Fruit fly (Drosophila melanogaster) whole organism, embryonic: Measurements from ENCODE around the gene CG5937.
A peak's percentile ranks its signal among the peaks of the same experiment; 100 is the strongest.

Experiments
- CG1024 ChIP-seq: fragments of 200-800 bp; sonication (Bioruptor generic); IDR thresholded peaks from 2 replicates; pipeline ENCODE4 v1.3.6; 2022; ENCODE audit warnings: missing biosample characterization, missing genetic modification characterization
- CG10321 ChIP-seq: fragments of 200-800 bp; sonication (Bioruptor generic); IDR thresholded peaks from 2 replicates; pipeline ENCODE4 v1.3.6; 2022; ENCODE audit warnings: missing biosample characterization, missing genetic modification characterization
- CG10366 ChIP-seq: fragments of 200-800 bp; sonication (Bioruptor generic); IDR thresholded peaks from 2 replicates; pipeline ENCODE4 v1.3.6; 2022; ENCODE audit warnings: missing biosample characterization, missing genetic modification characterization
- CG12744 ChIP-seq: fragments of 200-800 bp; sonication (Bioruptor generic); optimal IDR thresholded peaks from 2 replicates; lab custom pipeline; 2016; ENCODE audit warnings: missing biosample characterization, missing genetic modification characterization
- CG13296 ChIP-seq: fragments of 200-800 bp; sonication (Bioruptor generic); optimal IDR thresholded peaks from 3 replicates; lab custom pipeline; 2018; ENCODE audit warnings: missing biosample characterization, mild to moderate bottlenecking, missing genetic modification characterization
- CG13424 ChIP-seq: fragments of 200-800 bp; sonication (Bioruptor generic); optimal IDR thresholded peaks from 2 replicates; lab custom pipeline; 2019; ENCODE audit warnings: missing biosample characterization, mild to moderate bottlenecking, missing genetic modification characterization, moderate library complexity
- CG14014 ChIP-seq: fragments of 200-800 bp; sonication (Bioruptor generic); IDR thresholded peaks from 2 replicates; pipeline ENCODE4 v1.3.6; 2022; ENCODE audit warnings: missing biosample characterization, missing genetic modification characterization
- CG16779 ChIP-seq: fragments of 200-800 bp; sonication (Bioruptor generic); IDR thresholded peaks from 2 replicates; pipeline ENCODE4 v1.3.6; 2022; ENCODE audit warnings: missing biosample characterization, missing genetic modification characterization
- CG18262 ChIP-seq: fragments of 200-800 bp; optimal IDR thresholded peaks from 3 replicates; lab custom pipeline; 2019; ENCODE audit warnings: missing biosample characterization, mild to moderate bottlenecking, missing genetic modification characterization, moderate library complexity
- CG33213 ChIP-seq: fragments of 200-800 bp; sonication (Bioruptor generic); optimal IDR thresholded peaks from 3 replicates; lab custom pipeline; 2016; ENCODE audit warnings: missing biosample characterization, missing genetic modification characterization
- CG8290 ChIP-seq, 3 experiments: fragments of 200-800 bp; sonication (Bioruptor generic); optimal IDR thresholded peaks; 2 replicates each; lab custom pipeline; 2016 to 2019; ENCODE audit warnings: missing biosample characterization in 3 of 3, missing genetic modification characterization in 3 of 3, mild to moderate bottlenecking in 2 of 3, moderate library complexity in 1 of 3
- CG8478 ChIP-seq: fragments of >200 bp; optimal IDR thresholded peaks from 2 replicates; lab custom pipeline; 2018
- Dbx ChIP-seq: fragments of 200-800 bp; sonication (Bioruptor generic); IDR thresholded peaks from 3 replicates; pipeline ENCODE4 v1.3.6; 2022; ENCODE audit warnings: missing biosample characterization, missing genetic modification characterization
- E2f1 ChIP-seq: fragments of 200-800 bp; sonication (Bioruptor generic); IDR thresholded peaks from 2 replicates; pipeline ENCODE4 v1.3.6; 2022; ENCODE audit warnings: missing biosample characterization, missing genetic modification characterization
- Eip74EF ChIP-seq, 2 experiments: fragments of 200-800 bp in 1 of 2; fragments of >200 bp in 1 of 2; sonication (Bioruptor generic) in 1 of 2; optimal IDR thresholded peaks; 2 replicates each; lab custom pipeline; 2017 to 2019; ENCODE audit warnings: missing biosample characterization in 2 of 2, missing genetic modification characterization in 2 of 2, mild to moderate bottlenecking in 1 of 2, moderate library complexity in 1 of 2
- Fer3 ChIP-seq: fragments of 200-800 bp; sonication (Bioruptor generic); optimal IDR thresholded peaks from 2 replicates; lab custom pipeline; 2018; ENCODE audit warnings: missing biosample characterization, mild to moderate bottlenecking, missing genetic modification characterization, moderate library complexity
- Hand ChIP-seq: fragments of 200-800 bp; sonication (Bioruptor generic); optimal IDR thresholded peaks from 2 replicates; lab custom pipeline; 2017; ENCODE audit warnings: mild to moderate bottlenecking, missing biosample characterization, missing genetic modification reagents, missing genetic modification characterization
- Hmr ChIP-seq: fragments of 200-800 bp; sonication (Bioruptor generic); optimal IDR thresholded peaks from 3 replicates; lab custom pipeline; 2017; ENCODE audit warnings: mild to moderate bottlenecking, missing biosample characterization, missing genetic modification reagents, missing genetic modification characterization
- Hsf ChIP-seq: fragments of 200-800 bp; sonication (Bioruptor generic); optimal IDR thresholded peaks from 3 replicates; lab custom pipeline; 2016; ENCODE audit warnings: missing biosample characterization, missing genetic modification characterization
- Lim3 ChIP-seq: fragments of 200-800 bp; sonication (Bioruptor generic); IDR thresholded peaks from 2 replicates; pipeline ENCODE4 v1.3.6; 2022; ENCODE audit warnings: missing biosample characterization, missing genetic modification characterization
- Max ChIP-seq: fragments of 200-800 bp; sonication (Bioruptor generic); optimal IDR thresholded peaks from 2 replicates; lab custom pipeline; 2016; ENCODE audit warnings: missing biosample characterization, mild to moderate bottlenecking, missing genetic modification characterization
- NC2α ChIP-seq: fragments of 200-800 bp; sonication (Bioruptor generic); optimal IDR thresholded peaks from 2 replicates; lab custom pipeline; 2016; ENCODE audit warnings: missing biosample characterization, missing genetic modification characterization
- NfI ChIP-seq: fragments of 200-800 bp; sonication (Bioruptor generic); optimal IDR thresholded peaks from 3 replicates; lab custom pipeline; 2018; ENCODE audit warnings: missing biosample characterization, mild to moderate bottlenecking, missing genetic modification characterization, moderate library complexity
- Oaz ChIP-seq: fragments of 200-800 bp; sonication (Bioruptor generic); IDR thresholded peaks from 2 replicates; pipeline ENCODE4 v1.3.6; 2022; ENCODE audit warnings: missing biosample characterization, missing genetic modification characterization
- Spps ChIP-seq: fragments of 200-800 bp; sonication (Bioruptor generic); optimal IDR thresholded peaks from 2 replicates; lab custom pipeline; 2018; ENCODE audit warnings: missing biosample characterization, mild to moderate bottlenecking, missing genetic modification characterization
- Stat92E ChIP-seq, 3 experiments: fragments of >200 bp in 2 of 3; fragments of 200-800 bp in 1 of 3; sonication (Bioruptor generic) in 1 of 3; optimal IDR thresholded peaks; 2 replicates each; lab custom pipeline; 2017 to 2019; ENCODE audit warnings: missing biosample characterization in 3 of 3, missing genetic modification characterization in 3 of 3, mild to moderate bottlenecking in 1 of 3, moderate library complexity in 1 of 3
- bowl ChIP-seq: fragments of 200-800 bp; sonication (Bioruptor generic); IDR thresholded peaks from 2 replicates; pipeline ENCODE4 v1.3.6; 2022; ENCODE audit warnings: missing biosample characterization, missing genetic modification characterization
- chinmo ChIP-seq: fragments of 200-800 bp; sonication (Bioruptor generic); IDR thresholded peaks from 4 replicates; pipeline ENCODE4 v1.3.6; 2022; ENCODE audit warnings: missing biosample characterization, missing genetic modification characterization; ENCODE audit not compliant: partially characterized antibody
- chm ChIP-seq: fragments of 200-800 bp; sonication (Bioruptor generic); IDR thresholded peaks from 2 replicates; pipeline ENCODE4 v1.3.6; 2022; ENCODE audit warnings: missing biosample characterization, missing genetic modification characterization
- ci ChIP-seq: fragments of 200-800 bp; sonication (Bioruptor generic); IDR thresholded peaks from 3 replicates; pipeline ENCODE4 v1.3.6; 2022; ENCODE audit warnings: missing biosample characterization, missing genetic modification characterization
- croc ChIP-seq: fragments of 200-800 bp; sonication (Bioruptor generic); conservative IDR thresholded peaks from 3 replicates; pipeline ENCODE4 v1.3.6; 2022; ENCODE audit warnings: missing biosample characterization, missing genetic modification characterization
- dan ChIP-seq: fragments of 200-800 bp; sonication (Bioruptor generic); IDR thresholded peaks from 2 replicates; pipeline ENCODE4 v1.3.6; 2022; ENCODE audit warnings: missing biosample characterization, missing genetic modification characterization
- disco-r ChIP-seq: fragments of 200-800 bp; sonication (Bioruptor generic); optimal IDR thresholded peaks from 2 replicates; lab custom pipeline; 2016; ENCODE audit warnings: missing biosample characterization, missing genetic modification characterization
- dpn ChIP-seq, 2 experiments: fragments of 200-800 bp; sonication (Bioruptor generic); optimal IDR thresholded peaks; 3 replicates each; lab custom pipeline; 2016; ENCODE audit warnings: missing biosample characterization in 2 of 2, missing genetic modification characterization in 2 of 2
- esg ChIP-seq: fragments of 200-800 bp; sonication (Bioruptor generic); conservative IDR thresholded peaks from 2 replicates; pipeline ENCODE4 v1.3.6; 2022; ENCODE audit warnings: missing biosample characterization, missing genetic modification characterization
- exex ChIP-seq: fragments of 200-800 bp; sonication (Bioruptor generic); optimal IDR thresholded peaks from 4 replicates; lab custom pipeline; 2018; ENCODE audit warnings: missing biosample characterization, mild to moderate bottlenecking, missing genetic modification characterization, moderate library complexity
- eyg ChIP-seq: fragments of 200-800 bp; sonication (Bioruptor generic); optimal IDR thresholded peaks from 3 replicates; lab custom pipeline; 2016; ENCODE audit warnings: missing biosample characterization, missing genetic modification characterization
- fu2 ChIP-seq: fragments of 200-800 bp; sonication (Bioruptor generic); optimal IDR thresholded peaks from 2 replicates; lab custom pipeline; 2016; ENCODE audit warnings: missing biosample characterization, missing genetic modification characterization
- grn ChIP-seq: fragments of 200-800 bp; sonication (Bioruptor generic); optimal IDR thresholded peaks from 3 replicates; lab custom pipeline; 2017; ENCODE audit warnings: missing biosample characterization, missing genetic modification characterization
- jigr1 ChIP-seq: fragments of 200-800 bp; sonication (Bioruptor generic); IDR thresholded peaks from 3 replicates; pipeline ENCODE4 v1.3.6; 2022; ENCODE audit warnings: missing biosample characterization, missing genetic modification characterization
- lola ChIP-seq, 3 experiments: fragments of >200 bp in 2 of 3; fragments of 200-800 bp in 1 of 3; sonication (Bioruptor generic) in 1 of 3; optimal IDR thresholded peaks; 2 replicates each; lab custom pipeline; 2017 to 2019; ENCODE audit warnings: missing biosample characterization in 3 of 3, missing genetic modification characterization in 3 of 3, mild to moderate bottlenecking in 1 of 3, moderate library complexity in 1 of 3
- luna ChIP-seq: fragments of 200-800 bp; sonication (Bioruptor generic); optimal IDR thresholded peaks from 2 replicates; lab custom pipeline; 2016; ENCODE audit warnings: missing biosample characterization, missing genetic modification characterization
- nom ChIP-seq: fragments of 200-800 bp; sonication (Bioruptor generic); optimal IDR thresholded peaks from 2 replicates; lab custom pipeline; 2017; ENCODE audit warnings: missing biosample characterization, missing genetic modification characterization, mild to moderate bottlenecking, moderate library complexity, missing genetic modification reagents
- onecut ChIP-seq: fragments of 200-800 bp; sonication (Bioruptor generic); IDR thresholded peaks from 2 replicates; pipeline ENCODE4 v1.3.6; 2022; ENCODE audit warnings: missing biosample characterization, missing genetic modification characterization
- pros ChIP-seq: fragments of 200-800 bp; sonication (Bioruptor generic); optimal IDR thresholded peaks from 3 replicates; lab custom pipeline; 2019; ENCODE audit warnings: missing biosample characterization, mild to moderate bottlenecking, missing genetic modification characterization, moderate library complexity
- psq ChIP-seq: fragments of 200-800 bp; sonication (Bioruptor generic); optimal IDR thresholded peaks from 2 replicates; lab custom pipeline; 2017; ENCODE audit warnings: missing biosample characterization, missing genetic modification characterization
- ranshi ChIP-seq: fragments of 200-800 bp; sonication (Bioruptor generic); IDR thresholded peaks from 2 replicates; pipeline ENCODE4 v1.3.6; 2022; ENCODE audit warnings: missing biosample characterization, missing genetic modification characterization
- ro ChIP-seq: fragments of 200-800 bp; sonication (Bioruptor generic); IDR thresholded peaks from 2 replicates; pipeline ENCODE4 v1.3.6; 2022; ENCODE audit warnings: missing biosample characterization, missing genetic modification characterization
- tup ChIP-seq: fragments of 200-800 bp; sonication (Bioruptor generic); optimal IDR thresholded peaks from 2 replicates; lab custom pipeline; 2016; ENCODE audit warnings: missing biosample characterization, mild to moderate bottlenecking, missing genetic modification characterization, moderate library complexity
- wdn ChIP-seq: fragments of 200-800 bp; sonication (Bioruptor generic); IDR thresholded peaks from 2 replicates; pipeline ENCODE4 v1.3.6; 2022; ENCODE audit warnings: missing biosample characterization, missing genetic modification characterization

The CG5937 gene

dm6 chrX:6037180-6037946 lies 2.4 kb upstream of the CG5937 start, which contains the start of the genes rux and MCTS1 (continued):
- TF ChIP-seq nom (GFP tag; lab: Kevin White, UChicago) (no peak), lola (GFP tag; optimal IDR thresholded peaks at IDR 0.05; lab: Kevin White, UChicago) (peak in 1 of 3 experiments; percentile 19), croc (GFP tag; lab: Robert Waterston, UW) (no peak), Fer3 (tag; lab: Kevin White, UChicago) (no peak), Max (GFP tag; lab: Kevin White, UChicago) (no peak), onecut (GFP tag; lab: Robert Waterston, UW) (no peak), psq (GFP tag; lab: Kevin White, UChicago) (no peak), pros (GFP tag; lab: Kevin White, UChicago) (no peak), wdn (GFP tag; lab: Robert Waterston, UW) (no peak), chinmo (GFP tag; lab: Robert Waterston, UW) (peak; percentile 89), Lim3 (GFP tag; lab: Robert Waterston, UW) (no peak), CG18262 (tag; lab: Kevin White, UChicago) (peak; percentile 25), CG8290 (GFP tag; optimal IDR thresholded peaks at IDR 0.05; lab: Kevin White, UChicago) (peak; percentile 60), CG8290 (tag; optimal IDR thresholded peaks at IDR 0.05; lab: Kevin White, UChicago) (peak; percentile 73 to 93), dpn (GFP tag; optimal IDR thresholded peaks at IDR 0.05; lab: Kevin White, UChicago) (peak in 1 of 2 experiments; percentile 27), Eip74EF (GFP tag; optimal IDR thresholded peaks at IDR 0.05; lab: Kevin White, UChicago) (no peak), Hsf (GFP tag; lab: Kevin White, UChicago) (no peak), grn (GFP tag; lab: Kevin White, UChicago) (no peak), esg (GFP tag; lab: Robert Waterston, UW) (no peak), chm (GFP tag; lab: Robert Waterston, UW) (no peak), ci (GFP tag; lab: Robert Waterston, UW) (no peak), CG8478 (no peak), Dbx (GFP tag; lab: Robert Waterston, UW) (peak; percentile 57; the same call in 2 of the 3 replicates), tup (GFP tag; lab: Kevin White, UChicago) (peak; percentile 8), Hand (GFP tag; lab: Kevin White, UChicago) (no peak), Oaz (GFP tag; lab: Robert Waterston, UW) (no peak), CG1024 (GFP tag; lab: Robert Waterston, UW) (no peak), CG16779 (GFP tag; lab: Robert Waterston, UW) (no peak), CG10366 (no peak), CG10321 (GFP tag; lab: Robert Waterston, UW) (no peak), NfI (peak; percentile 2), ro (GFP tag; lab: Robert Waterston, UW) (no peak), eyg (no peak), fu2 (GFP tag; lab: Kevin White, UChicago) (peak; percentile 17), exex (tag; lab: Kevin White, UChicago) (no peak), Hmr (GFP tag; lab: Kevin White, UChicago) (peak; percentile 9), NC2α (no peak), Stat92E (GFP tag; optimal IDR thresholded peaks at IDR 0.05; lab: Kevin White, UChicago) (no peak), CG13296 (GFP tag; lab: Kevin White, UChicago) (no peak), ranshi (peak; percentile 17; the same call in 1 of the 2 replicates), bowl (GFP tag; lab: Robert Waterston, UW) (no peak), jigr1 (GFP tag; lab: Robert Waterston, UW) (no peak), E2f1 (GFP tag; lab: Robert Waterston, UW) (no peak), CG33213 (peak; percentile 19), Spps (tag; lab: Kevin White, UChicago) (no peak), CG14014 (no peak), dan (GFP tag; lab: Robert Waterston, UW) (no peak), disco-r (GFP tag; lab: Kevin White, UChicago) (no peak), CG13424 (tag; lab: Kevin White, UChicago) (no peak), CG12744 (no peak), luna (GFP tag; lab: Kevin White, UChicago) (no peak)
